Fruit fly (Drosophila melanogaster): ENCODE data around the gene Rhau.

Gene Rhau

DNA sequence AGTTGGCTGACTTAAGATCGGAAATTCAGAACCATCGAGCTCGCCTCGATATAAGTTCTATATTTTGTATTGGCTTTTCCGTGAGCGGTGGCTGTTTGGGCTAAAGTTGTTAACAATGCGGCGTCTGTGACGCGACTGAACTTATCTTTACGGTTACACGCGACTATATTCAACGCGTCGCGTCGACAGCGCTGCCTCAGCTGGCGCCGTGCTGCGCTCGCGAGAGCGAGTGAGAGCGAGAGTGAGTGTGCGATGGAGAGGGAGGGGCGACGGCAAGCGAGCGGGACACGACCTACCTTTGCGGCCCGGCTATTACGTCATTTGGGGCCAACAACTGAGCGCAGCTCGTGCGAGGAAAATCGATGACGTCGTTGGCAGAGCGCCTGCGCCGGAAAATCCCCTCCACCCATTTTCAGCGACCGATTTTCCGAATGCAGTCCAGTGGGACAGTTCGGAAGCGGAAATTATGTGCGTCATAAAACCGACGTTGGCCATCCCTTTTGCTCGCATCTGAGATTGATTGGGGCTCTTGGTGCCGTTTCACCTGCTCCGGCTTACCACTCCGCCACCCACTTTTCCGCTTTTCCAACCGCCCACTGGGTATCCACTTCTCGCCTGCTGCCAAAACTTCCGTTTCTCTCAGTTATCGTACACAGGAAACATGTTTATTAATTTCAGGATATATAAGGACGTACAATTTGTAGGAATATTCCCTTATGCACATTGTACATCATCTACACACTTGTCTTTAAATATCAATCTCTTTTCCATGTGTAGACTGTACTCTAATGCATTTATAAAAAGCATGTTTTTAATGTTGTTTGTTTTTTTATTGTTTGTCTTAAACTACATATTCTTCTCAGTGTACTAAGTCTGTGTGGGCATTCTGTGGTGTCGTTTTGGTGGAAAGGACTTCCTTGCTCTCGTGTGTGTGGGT, 43.0 kb downstream of the Rhau start, which contains the start of gene Hr38:
TSS of gene Hr38 (minus strand) at position 121 of the 937 bp plus-strand sequence.
- peak; percentile 49 for TF ChIP-seq mam (GFP tag; optimal IDR thresholded peaks at IDR 0.05)
- no peak for TF ChIP-seq zen (tag; optimal IDR thresholded peaks at IDR 0.05)
- no peak for TF ChIP-seq Mes4 (GFP tag; optimal IDR thresholded peaks at IDR 0.05)
- no peak for TF ChIP-seq dm (GFP tag; optimal IDR thresholded peaks at IDR 0.05)
- peak; percentile 49 for TF ChIP-seq sisA (GFP tag; IDR thresholded peaks at IDR 0.05)
- no peak for TF ChIP-seq E2f1 (GFP tag; IDR thresholded peaks at IDR 0.05)
- TF ChIP-seq CG4424 (GFP tag; optimal IDR thresholded peaks at IDR 0.05): peak; percentile 10
- TF ChIP-seq unc-4 (GFP tag; IDR thresholded peaks at IDR 0.05; ENCODE audit: partially characterized antibody): peak; percentile 45; the same call in 1 of the 2 replicates
- TF ChIP-seq Atf6 (GFP tag; IDR thresholded peaks at IDR 0.05): peak; percentile 59
- peak; percentile 46 for TF ChIP-seq fu2 (GFP tag; optimal IDR thresholded peaks at IDR 0.05)
- no peak for TF ChIP-seq CG15479 (GFP tag; optimal IDR thresholded peaks at IDR 0.05)
- TF ChIP-seq CG33213 (GFP tag; optimal IDR thresholded peaks at IDR 0.05): no peak
- no peak for TF ChIP-seq nom (GFP tag; optimal IDR thresholded peaks at IDR 0.05)
- peak; percentile 47 for TF ChIP-seq CG1832 (GFP tag; optimal IDR thresholded peaks at IDR 0.05)
- peak; percentile 66; the same call in 2 of the 3 replicates for TF ChIP-seq CG34224 (GFP tag; IDR thresholded peaks at IDR 0.05; ENCODE audit: partially characterized antibody)
- TF ChIP-seq da (GFP tag; optimal IDR thresholded peaks at IDR 0.05): no peak
- TF ChIP-seq CG7786 (GFP tag; optimal IDR thresholded peaks at IDR 0.05): peak; percentile 42
- no peak for TF ChIP-seq pros (GFP tag; optimal IDR thresholded peaks at IDR 0.05)
- peak; percentile 23 to 56 for TF ChIP-seq dpn (GFP tag; optimal IDR thresholded peaks at IDR 0.05)
- TF ChIP-seq H2.0 (GFP tag; IDR thresholded peaks at IDR 0.05): no peak
- TF ChIP-seq CG10431 (GFP tag; optimal IDR thresholded peaks at IDR 0.05): peak; percentile 41
- peak; percentile 7 for TF ChIP-seq CG9437 (GFP tag; optimal IDR thresholded peaks at IDR 0.05)
- TF ChIP-seq knrl (GFP tag; IDR thresholded peaks at IDR 0.05; ENCODE audit: partially characterized antibody): no peak; the same call in 2 of the 3 replicates
- TF ChIP-seq her (GFP tag; optimal IDR thresholded peaks at IDR 0.05): peak; percentile 41
- no peak for TF ChIP-seq ash1 (GFP tag; optimal IDR thresholded peaks at IDR 0.05)
- no peak for TF ChIP-seq hb (GFP tag; IDR thresholded peaks at IDR 0.05; ENCODE audit: partially characterized antibody)
- peak; percentile 73 for TF ChIP-seq Jarid2 (GFP tag; optimal IDR thresholded peaks at IDR 0.05)
- no peak for TF ChIP-seq Dp (GFP tag; optimal IDR thresholded peaks at IDR 0.05)
- no peak for TF ChIP-seq toy (GFP tag; IDR thresholded peaks at IDR 0.05)
- TF ChIP-seq CG4282 (GFP tag; optimal IDR thresholded peaks at IDR 0.05): no peak
- TF ChIP-seq NfI (GFP tag; optimal IDR thresholded peaks at IDR 0.05): peak; percentile 41
- TF ChIP-seq scrt (GFP tag; optimal IDR thresholded peaks at IDR 0.05): peak; percentile 69
- TF ChIP-seq grau (tag; optimal IDR thresholded peaks at IDR 0.05): peak; percentile 62
- no peak for TF ChIP-seq Poxn (GFP tag; IDR thresholded peaks at IDR 0.05)
- no peak for TF ChIP-seq CG12744 (GFP tag; optimal IDR thresholded peaks at IDR 0.05)
- TF ChIP-seq CG13296 (GFP tag; optimal IDR thresholded peaks at IDR 0.05): peak; percentile 50
- TF ChIP-seq CG15696 (tag; optimal IDR thresholded peaks at IDR 0.05): no peak
- no peak for TF ChIP-seq cad (GFP tag; optimal IDR thresholded peaks at IDR 0.05)
- peak; percentile 97 for TF ChIP-seq chinmo (GFP tag; IDR thresholded peaks at IDR 0.05; ENCODE audit: partially characterized antibody)
- no peak for TF ChIP-seq CG2875 (GFP tag; optimal IDR thresholded peaks at IDR 0.05)
- no peak for TF ChIP-seq CG11398 (GFP tag; optimal IDR thresholded peaks at IDR 0.05)
- no peak for TF ChIP-seq CG4404 (GFP tag; IDR thresholded peaks at IDR 0.05)
- 0 out of 2 replicates have a peak, but pooled peaks have one; percentile 25 for TF ChIP-seq CG42726 (GFP tag; IDR thresholded peaks at IDR 0.05; ENCODE audit: partially characterized antibody)
- peak; percentile 4 for TF ChIP-seq nmo (GFP tag; optimal IDR thresholded peaks at IDR 0.05)
- peak; percentile 27 for TF ChIP-seq CG9727 (GFP tag; optimal IDR thresholded peaks at IDR 0.05)
- TF ChIP-seq Dek (tag; optimal IDR thresholded peaks at IDR 0.05): peak; percentile 35
- TF ChIP-seq Hand (GFP tag; optimal IDR thresholded peaks at IDR 0.05): peak; percentile 72

All from whole organism, embryonic.